Worm (Caenorhabditis elegans) whole organism, mixed stage, embryonic: Measurements from ENCODE around the gene Y116A8C.38.

Experiments
- bed-3 ChIP-seq: fragments of 200-800 bp; sonication (Bioruptor generic); optimal IDR thresholded peaks from 3 replicates; lab custom pipeline; 2018; ENCODE audit warnings: mild to moderate bottlenecking, missing genetic modification characterization, moderate library complexity, missing compliant biosample characterization
- blmp-1 ChIP-seq: fragments of 150-350 bp; optimal IDR thresholded peaks from 2 replicates; lab custom pipeline; 2014; ENCODE audit warnings: missing biosample characterization, missing genetic modification characterization
- ceh-39 ChIP-seq: fragments of 150-350 bp; optimal IDR thresholded peaks from 2 replicates; lab custom pipeline; 2014; ENCODE audit warnings: missing biosample characterization, missing genetic modification characterization
- ceh-83 ChIP-seq: fragments of 200-800 bp; sonication (Bioruptor generic); optimal IDR thresholded peaks from 2 replicates; lab custom pipeline; 2018; ENCODE audit warnings: mild to moderate bottlenecking, missing genetic modification characterization, missing compliant biosample characterization
- ces-1 ChIP-seq: fragments of 150-350 bp; optimal IDR thresholded peaks from 2 replicates; lab custom pipeline; 2014; ENCODE audit warnings: missing biosample characterization, missing genetic modification reagents, missing genetic modification characterization
- drap-1 ChIP-seq: fragments of 200-800 bp; sonication (Bioruptor generic); optimal IDR thresholded peaks from 3 replicates; lab custom pipeline; 2018; ENCODE audit warnings: mild to moderate bottlenecking, missing genetic modification characterization, missing compliant biosample characterization
- elt-1 ChIP-seq: sonication (generic microtip); optimal IDR thresholded peaks from 2 replicates; lab custom pipeline; 2017; ENCODE audit warnings: missing genetic modification characterization, mild to moderate bottlenecking, missing compliant biosample characterization, antibody characterized with exemption, moderate library complexity, borderline replicate concordance; ENCODE audit not compliant: insufficient read depth
- ham-2 ChIP-seq: fragments of 200-800 bp; sonication (Bioruptor generic); optimal IDR thresholded peaks from 2 replicates; lab custom pipeline; 2018; ENCODE audit warnings: mild to moderate bottlenecking, missing genetic modification characterization, missing compliant biosample characterization
- lin-13 ChIP-seq: fragments of 150-350 bp; optimal IDR thresholded peaks from 2 replicates; lab custom pipeline; 2014; ENCODE audit warnings: missing biosample characterization, missing genetic modification characterization
- lin-32 ChIP-seq: fragments of 200-800 bp; sonication (Bioruptor generic); optimal IDR thresholded peaks from 2 replicates; lab custom pipeline; 2018; ENCODE audit warnings: mild to moderate bottlenecking, missing genetic modification characterization, missing compliant biosample characterization
- lsy-2 ChIP-seq: fragments of 150-350 bp; optimal IDR thresholded peaks from 2 replicates; lab custom pipeline; 2014; ENCODE audit warnings: missing biosample characterization, missing genetic modification characterization
- mab-5 ChIP-seq: fragments of 150-350 bp; optimal IDR thresholded peaks from 2 replicates; lab custom pipeline; 2014; ENCODE audit warnings: missing biosample characterization, missing genetic modification characterization
- mls-2 ChIP-seq: sonication (generic microtip); optimal IDR thresholded peaks from 2 replicates; lab custom pipeline; 2016; ENCODE audit warnings: mild to moderate bottlenecking, missing genetic modification characterization, moderate library complexity, missing compliant biosample characterization
- nhr-12 ChIP-seq: fragments of 150-350 bp; optimal IDR thresholded peaks from 2 replicates; lab custom pipeline; 2014; ENCODE audit warnings: missing biosample characterization, missing genetic modification characterization
- nhr-2 ChIP-seq: fragments of 150-350 bp; optimal IDR thresholded peaks from 2 replicates; lab custom pipeline; 2014; ENCODE audit warnings: missing biosample characterization, missing genetic modification characterization
- nhr-237 ChIP-seq: fragments of 150-350 bp; optimal IDR thresholded peaks from 2 replicates; lab custom pipeline; 2014; ENCODE audit warnings: missing biosample characterization, missing genetic modification characterization
- nhr-28 ChIP-seq: fragments of 150-350 bp; optimal IDR thresholded peaks from 2 replicates; lab custom pipeline; 2014; ENCODE audit warnings: missing biosample characterization, missing genetic modification characterization
- nhr-76 ChIP-seq: sonication (generic microtip); optimal IDR thresholded peaks from 2 replicates; lab custom pipeline; 2017; ENCODE audit warnings: missing biosample characterization, missing genetic modification characterization
- snpc-4 ChIP-seq: fragments of 150-350 bp; optimal IDR thresholded peaks from 2 replicates; lab custom pipeline; 2014; ENCODE audit warnings: missing biosample characterization, missing genetic modification characterization
- sptf-1 ChIP-seq: sonication (generic microtip); optimal IDR thresholded peaks from 2 replicates; lab custom pipeline; 2017; ENCODE audit warnings: mild to moderate bottlenecking, missing genetic modification characterization, moderate library complexity, missing compliant biosample characterization
- tbx-8 ChIP-seq: fragments of 200-800 bp; sonication (Bioruptor generic); optimal IDR thresholded peaks from 2 replicates; lab custom pipeline; 2018; ENCODE audit warnings: mild to moderate bottlenecking, missing genetic modification characterization, moderate library complexity, missing compliant biosample characterization
- unc-120 ChIP-seq: sonication (generic microtip); optimal IDR thresholded peaks from 2 replicates; lab custom pipeline; 2017; ENCODE audit warnings: missing genetic modification characterization, missing compliant biosample characterization; ENCODE audit not compliant: poor library complexity, severe bottlenecking
- zip-8 ChIP-seq: fragments of 150-350 bp; optimal IDR thresholded peaks from 2 replicates; lab custom pipeline; 2014; ENCODE audit warnings: missing biosample characterization, missing genetic modification characterization

Y116A8C.38 gene

ce11 chrIV:17179071-17179470, 47.7 kb downstream of the Y116A8C.38 start:
- TF ChIP-seq ceh-39 (tag; lab: Kevin White, UChicago) (no peak), lsy-2 (tag; lab: Kevin White, UChicago) (no peak), ces-1 (GFP tag; lab: Kevin White, UChicago) (no peak), mls-2 (no peak), unc-120 (no peak), mab-5 (tag; lab: Kevin White, UChicago) (no peak)

ce11 chrIV:17179565-17179964, 48.2 kb downstream of the Y116A8C.38 start:
- TF ChIP-seq lin-32 (no peak), sptf-1 (tag; lab: Kevin White, UChicago) (no peak), ham-2 (no peak), blmp-1 (tag; lab: Kevin White, UChicago) (no peak), bed-3 (GFP tag; lab: Kevin White, UChicago) (no peak), ces-1 (GFP tag; lab: Kevin White, UChicago) (no peak), unc-120 (no peak), ceh-83 (GFP tag; lab: Kevin White, UChicago) (no peak), elt-1 (tag; lab: Kevin White, UChicago) (no peak), nhr-2 (no peak), drap-1 (no peak), snpc-4 (tag; lab: Kevin White, UChicago) (no peak), ceh-39 (tag; lab: Kevin White, UChicago) (no peak), lin-13 (tag; lab: Kevin White, UChicago) (no peak), tbx-8 (GFP tag; lab: Kevin White, UChicago) (no peak)

- TF ChIP-seq zip-8 (tag; lab: Kevin White, UChicago) (no peak), lsy-2 (tag; lab: Kevin White, UChicago) (no peak), nhr-76 (tag; lab: Kevin White, UChicago) (no peak), nhr-237 (no peak), nhr-12 (tag; lab: Kevin White, UChicago) (no peak), nhr-28 (tag; lab: Kevin White, UChicago) (no peak), nhr-2 (no peak), sptf-1 (tag; lab: Kevin White, UChicago) (no peak), tbx-8 (GFP tag; lab: Kevin White, UChicago) (no peak), blmp-1 (tag; lab: Kevin White, UChicago) (no peak)
These were observed 51.8 kb downstream of the Y116A8C.38 start for ce11 chrIV:17183032-17183608.
